Worm (Caenorhabditis elegans) whole organism, L4/young adult: ENCODE measurements around the gene F08G2.4.

Source experiments
- W03F9.2 ChIP-seq: fragments of 150-350 bp; optimal IDR thresholded peaks from 2 replicates; lab custom pipeline; 2014; ENCODE audit warnings: missing biosample characterization, missing genetic modification characterization
- dao-5 ChIP-seq: sonication (generic microtip); optimal IDR thresholded peaks from 2 replicates; lab custom pipeline; 2016; ENCODE audit warnings: missing genotype, missing genetic modification characterization, moderate library complexity, missing compliant biosample characterization
- him-1 ChIP-seq: sonication (generic microtip); optimal IDR thresholded peaks from 2 replicates; lab custom pipeline; 2016; ENCODE audit warnings: missing genotype, missing genetic modification reagents, missing genetic modification characterization, missing compliant biosample characterization

DNA sequence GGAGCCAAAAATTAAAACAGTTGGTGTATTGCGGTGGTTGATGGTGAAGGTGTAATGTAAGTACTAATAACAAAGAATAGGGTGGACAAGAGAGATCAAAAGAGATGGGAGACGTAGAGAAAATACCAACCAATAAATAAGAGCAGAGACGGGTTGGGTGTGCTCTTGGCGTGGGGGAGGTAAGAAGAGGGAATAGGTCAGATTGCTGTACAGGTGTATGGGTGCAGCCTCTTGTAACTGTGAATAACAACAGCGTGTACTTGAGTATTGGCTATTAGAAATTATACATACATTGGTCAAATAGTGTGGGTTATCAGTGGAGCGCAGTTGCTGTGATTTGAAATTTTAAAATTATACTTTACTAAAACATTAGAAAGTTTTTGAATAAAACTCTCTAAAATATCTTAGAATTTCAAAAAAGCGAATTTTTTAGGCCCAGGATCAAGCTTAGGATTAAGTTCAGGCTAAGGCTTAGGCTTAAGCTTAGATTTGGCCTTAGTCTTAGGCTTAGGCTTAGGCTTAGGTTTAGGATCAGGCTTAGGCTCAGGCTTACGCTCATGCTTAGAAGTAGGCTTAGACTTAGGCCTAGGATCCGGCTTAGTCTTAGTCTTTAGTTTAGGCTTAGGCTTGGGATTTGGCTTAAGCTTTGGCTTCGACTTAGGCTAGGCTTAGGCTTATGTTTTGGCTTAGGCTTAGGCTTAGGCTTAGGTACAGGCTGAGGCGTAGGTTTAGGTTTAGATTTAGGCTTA is 10.9 kb downstream of the F08G2.4 start, which contains the start of gene F08G2.7:
- TF ChIP-seq him-1 (tag; lab: Kevin White, UChicago) (no peak), dao-5 (tag; lab: Kevin White, UChicago) (no peak), W03F9.2 (tag; lab: Kevin White, UChicago) (no peak)
